Fruit fly (Drosophila melanogaster) whole organism, pupa: ENCODE results near the gene CG15020.

Experiments
- CG13204 ChIP-seq: fragments of 200-800 bp; sonication (Bioruptor generic); optimal IDR thresholded peaks from 2 replicates; lab custom pipeline; 2018; ENCODE audit warnings: missing biosample characterization, mild to moderate bottlenecking, missing genetic modification characterization, moderate library complexity
- CG14655 ChIP-seq: fragments of 200-800 bp; sonication (Bioruptor generic); optimal IDR thresholded peaks from 3 replicates; lab custom pipeline; 2017; ENCODE audit warnings: mild to moderate bottlenecking, missing biosample characterization, missing genetic modification reagents, missing genetic modification characterization
- CG15710 ChIP-seq: fragments of 200-800 bp; sonication (Bioruptor generic); optimal IDR thresholded peaks from 2 replicates; lab custom pipeline; 2018; ENCODE audit warnings: missing biosample characterization, mild to moderate bottlenecking, missing genetic modification characterization, moderate library complexity
- CG32121 ChIP-seq: fragments of 200-800 bp; sonication (Bioruptor generic); IDR thresholded peaks from 2 replicates; pipeline ENCODE4 v1.3.6; 2022; ENCODE audit warnings: missing biosample characterization, missing genetic modification characterization
- CG34367 ChIP-seq: fragments of 200-800 bp; sonication (Bioruptor generic); optimal IDR thresholded peaks from 2 replicates; lab custom pipeline; 2018; ENCODE audit warnings: missing biosample characterization, mild to moderate bottlenecking, missing genetic modification characterization
- CG4496 ChIP-seq: fragments of 200-800 bp; sonication (Bioruptor generic); IDR thresholded peaks from 3 replicates; pipeline ENCODE4 v1.3.6; 2022; ENCODE audit warnings: missing biosample characterization, missing genetic modification characterization
- CG8159 ChIP-seq: fragments of 200-800 bp; sonication (Bioruptor generic); optimal IDR thresholded peaks from 3 replicates; lab custom pipeline; 2018; ENCODE audit warnings: missing biosample characterization, mild to moderate bottlenecking, missing genetic modification characterization, moderate library complexity
- CG8301 ChIP-seq: fragments of 200-800 bp; sonication (Bioruptor generic); optimal IDR thresholded peaks from 2 replicates; lab custom pipeline; 2018; ENCODE audit warnings: missing biosample characterization, mild to moderate bottlenecking, missing genetic modification characterization
- CG9948 ChIP-seq: fragments of 200-800 bp; sonication (Bioruptor generic); optimal IDR thresholded peaks from 2 replicates; lab custom pipeline; 2018; ENCODE audit warnings: missing biosample characterization, mild to moderate bottlenecking, missing genetic modification characterization, moderate library complexity
- D1 ChIP-seq: fragments of 200-800 bp; sonication (Bioruptor generic); optimal IDR thresholded peaks from 2 replicates; lab custom pipeline; 2018; ENCODE audit warnings: missing biosample characterization, mild to moderate bottlenecking, missing genetic modification characterization, moderate library complexity
- Ets98B ChIP-seq: fragments of 200-800 bp; sonication (Bioruptor generic); IDR thresholded peaks from 2 replicates; pipeline ENCODE4 v1.3.6; 2022; ENCODE audit warnings: missing biosample characterization, missing genetic modification characterization
- Pif1B ChIP-seq: fragments of 200-800 bp; sonication (Bioruptor generic); optimal IDR thresholded peaks from 3 replicates; lab custom pipeline; 2016; ENCODE audit warnings: missing biosample characterization, missing genetic modification characterization

DNA sequence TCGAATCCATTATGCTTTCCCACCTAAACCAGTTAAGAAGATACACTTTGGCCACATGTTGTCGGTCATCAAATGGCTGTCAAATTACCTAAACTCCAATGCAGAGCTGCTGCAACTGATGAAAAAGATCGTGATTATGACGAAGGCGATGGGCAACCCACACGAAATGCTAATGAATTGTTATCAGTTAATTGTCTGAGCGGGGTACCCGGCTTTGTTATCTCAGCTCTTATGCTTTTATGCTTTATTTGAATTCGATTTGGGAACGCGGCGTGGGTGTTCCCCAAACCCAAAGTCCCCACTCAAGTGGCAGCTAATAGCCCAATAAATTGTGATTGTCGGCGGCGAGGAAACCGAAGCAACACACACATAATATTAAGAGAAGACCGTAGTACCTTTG is 38.9 kb upstream of the CG15020 start:
- TF ChIP-seq CG34367 (tag; lab: Kevin White, UChicago) (no peak), CG9948 (tag; lab: Kevin White, UChicago) (no peak), Pif1B (GFP tag; lab: Kevin White, UChicago) (no peak), CG4496 (GFP tag; lab: Robert Waterston, UW) (no peak), CG13204 (no peak), D1 (tag; lab: Kevin White, UChicago) (no peak), CG14655 (GFP tag; lab: Kevin White, UChicago) (no peak), CG15710 (tag; lab: Kevin White, UChicago) (no peak), CG8159 (tag; lab: Kevin White, UChicago) (no peak), CG32121 (GFP tag; lab: Robert Waterston, UW) (no peak), CG8301 (tag; lab: Kevin White, UChicago) (no peak), Ets98B (GFP tag; lab: Robert Waterston, UW) (no peak)
